Worm (Caenorhabditis elegans): Measurements from ENCODE around the gene fbxc-24.

Gene fbxc-24

DNA sequence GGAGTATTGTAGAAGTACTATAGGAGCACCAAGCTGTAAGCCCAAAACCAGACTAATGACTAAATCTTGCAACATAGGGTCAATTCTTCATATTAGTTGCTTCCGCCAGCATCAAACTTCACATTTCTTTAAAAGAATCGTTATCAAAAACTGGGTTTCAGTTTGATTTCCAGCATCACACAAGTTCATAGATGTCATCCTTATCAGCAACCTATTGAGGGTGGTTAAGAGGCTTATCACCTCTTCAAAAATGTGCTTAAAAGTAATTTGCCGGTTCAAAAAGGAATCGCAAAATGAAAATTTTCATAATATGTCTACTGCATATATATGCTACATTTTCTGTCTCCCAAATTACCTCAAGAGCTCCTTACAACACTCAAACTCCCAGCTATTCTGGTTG lies 34.3 kb upstream of the fbxc-24 start, which contains the start of gene clec-43:
Gene clec-43, plus strand, starts transcription at position 294 of the 400 bp plus-strand sequence.
- TF ChIP-seq nhr-80 (tag; optimal IDR thresholded peaks at IDR 0.05) (peak; percentile 70), ztf-3 (GFP tag; optimal IDR thresholded peaks at IDR 0.05) (no peak), F37B4.10 (GFP tag; IDR thresholded peaks at IDR 0.05) (0 out of 2 replicates have a peak, but pooled peaks have one; percentile 23)

ce11 chrII:940779-941178 lies 31.3 kb upstream of the fbxc-24 start, which contains the start of gene fbxc-36:
fbxc-36 (plus strand) TSS chrII:940983.
- TF ChIP-seq F39B2.1 (GFP tag; IDR thresholded peaks at IDR 0.05) (no peak), nfya-1 (tag; optimal IDR thresholded peaks at IDR 0.05; ENCODE audit: borderline replicate concordance, insufficient read depth) (no peak), ceh-40 (GFP tag; IDR thresholded peaks at IDR 0.05) (no peak), mes-4 (tag; optimal IDR thresholded peaks at IDR 0.05) (no peak), lin-54 (GFP tag; optimal IDR thresholded peaks at IDR 0.05) (no peak), nfyb-1 (GFP tag; IDR thresholded peaks at IDR 0.05) (no peak), bed-2 (GFP tag; IDR thresholded peaks at IDR 0.05) (no peak), snpc-1.3 (tag; optimal IDR thresholded peaks at IDR 0.05; ENCODE audit: insufficient read depth) (no peak), mel-28 (tag; optimal IDR thresholded peaks at IDR 0.05; ENCODE audit: borderline replicate concordance) (no peak), T26A5.8 (tag; optimal IDR thresholded peaks at IDR 0.05) (no peak), lin-40 (tag; optimal IDR thresholded peaks at IDR 0.05) (no peak), ztf-28 (GFP tag; IDR thresholded peaks at IDR 0.05) (no peak), efl-1 (GFP tag; optimal IDR thresholded peaks at IDR 0.05) (no peak), ceh-91 (GFP tag; IDR thresholded peaks at IDR 0.05) (no peak), hmg-1.2 (GFP tag; IDR thresholded peaks at IDR 0.05) (no peak), atf-7 (tag; optimal IDR thresholded peaks at IDR 0.05) (no peak)

DNA sequence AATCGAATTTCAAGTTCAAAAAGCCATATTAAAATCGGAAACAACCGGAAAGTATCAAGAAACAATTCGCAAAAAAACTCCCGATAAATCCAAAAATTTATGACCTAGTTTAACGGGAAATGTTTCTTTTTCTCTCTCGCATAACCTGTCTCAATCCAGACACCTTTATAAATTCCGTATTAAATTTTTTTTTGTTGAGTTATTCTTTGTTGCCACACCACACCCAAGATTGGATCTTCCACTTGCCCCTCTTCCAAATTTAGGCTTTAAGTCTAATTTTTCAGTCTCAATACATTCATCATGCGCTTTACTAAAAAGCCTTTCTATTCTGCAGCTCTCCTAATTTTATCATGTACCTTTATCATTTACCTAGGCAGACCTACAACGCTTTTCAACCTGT lies 29.1 kb upstream of the fbxc-24 start, which contains the start of gene R07C3.3:
Gene R07C3.3, plus strand, starts transcription at position 301 of the 400 bp plus-strand sequence.
- TF ChIP-seq attf-3 (GFP tag; conservative IDR thresholded peaks at IDR 0.05) = no peak
- TF ChIP-seq sea-2 (GFP tag; IDR thresholded peaks at IDR 0.05) = no peak
- no peak for TF ChIP-seq ZK185.1 (tag; optimal IDR thresholded peaks at IDR 0.05; ENCODE audit: poor library complexity, severe bottlenecking)
- TF ChIP-seq rec-8 (tag; optimal IDR thresholded peaks at IDR 0.05) = no peak
- no peak for TF ChIP-seq atf-7 (tag; optimal IDR thresholded peaks at IDR 0.05)
- no peak for TF ChIP-seq mcd-1 (GFP tag; IDR thresholded peaks at IDR 0.05)
- no peak for TF ChIP-seq lir-1 (GFP tag; conservative IDR thresholded peaks at IDR 0.05)
- no peak for TF ChIP-seq chd-7 (tag; optimal IDR thresholded peaks at IDR 0.05)
- TF ChIP-seq D2030.7 (GFP tag; IDR thresholded peaks at IDR 0.05) = no peak

DNA sequence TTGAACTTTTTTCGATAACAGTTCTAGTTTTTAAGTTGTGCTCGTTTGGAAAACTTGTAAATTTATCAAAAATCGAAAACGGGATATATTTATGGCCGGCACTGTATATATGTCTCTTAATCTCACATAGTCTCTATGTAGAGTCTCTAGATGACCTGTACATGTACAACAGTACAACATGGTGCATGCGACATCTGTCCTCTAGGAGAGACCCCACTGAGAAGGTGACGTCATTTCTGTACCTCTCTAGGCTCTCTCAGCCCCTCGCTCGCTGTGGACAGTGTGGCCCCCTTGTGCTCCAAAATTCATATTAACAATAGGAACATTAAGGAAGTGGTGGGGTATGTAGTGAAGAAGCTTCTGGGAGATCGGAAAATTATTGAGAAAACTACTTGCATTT lies 27.8 kb upstream of the fbxc-24 start:
- no peak for TF ChIP-seq ekl-4 (GFP tag; IDR thresholded peaks at IDR 0.05)
- TF ChIP-seq bed-1 (GFP tag; IDR thresholded peaks at IDR 0.05) = no peak
- no peak for TF ChIP-seq F37B4.10 (GFP tag; IDR thresholded peaks at IDR 0.05)
- no peak for TF ChIP-seq Y53G8AR.9 (GFP tag; conservative IDR thresholded peaks at IDR 0.05)
- no peak for TF ChIP-seq Y67H2A.10 (GFP tag; conservative IDR thresholded peaks at IDR 0.05)
- no peak for TF ChIP-seq B0019.2 (GFP tag; conservative IDR thresholded peaks at IDR 0.05)
- no peak for TF ChIP-seq F49E8.2 (tag; optimal IDR thresholded peaks at IDR 0.05; ENCODE audit: insufficient read depth)
- TF ChIP-seq egl-18 (GFP tag; IDR thresholded peaks at IDR 0.05) = no peak
- no peak for TF ChIP-seq nfyb-1 (GFP tag; IDR thresholded peaks at IDR 0.05)
- TF ChIP-seq efl-1 (GFP tag; optimal IDR thresholded peaks at IDR 0.05) = no peak
- no peak for TF ChIP-seq unc-62 (GFP tag; optimal IDR thresholded peaks at IDR 0.05)
- no peak for TF ChIP-seq dpff-1 (tag; optimal IDR thresholded peaks at IDR 0.05)
- TF ChIP-seq F57C9.4 (tag; optimal IDR thresholded peaks at IDR 0.05) = no peak
- no peak for TF ChIP-seq B0035.1 (tag; optimal IDR thresholded peaks at IDR 0.05)
- TF ChIP-seq tlf-1 (GFP tag; optimal IDR thresholded peaks at IDR 0.05) = no peak
- TF ChIP-seq zfh-2 (GFP tag; conservative IDR thresholded peaks at IDR 0.05) = no peak
- TF ChIP-seq aptf-2 (GFP tag; conservative IDR thresholded peaks at IDR 0.05) = no peak
- TF ChIP-seq die-1 (tag; optimal IDR thresholded peaks at IDR 0.05) = no peak
- no peak for TF ChIP-seq snpc-4 (GFP tag; optimal IDR thresholded peaks at IDR 0.05)
- TF ChIP-seq snpc-4 (tag; optimal IDR thresholded peaks at IDR 0.05) = no peak
- no peak for TF ChIP-seq attf-6 (GFP tag; IDR thresholded peaks at IDR 0.05)
